Worm (Caenorhabditis elegans) whole organism, mixed stage, embryonic: ENCODE measurements around the gene dsl-7.

Source experiments
- bed-3 ChIP-seq: fragments of 200-800 bp; sonication (Bioruptor generic); optimal IDR thresholded peaks from 3 replicates; lab custom pipeline; 2018; ENCODE audit warnings: mild to moderate bottlenecking, missing genetic modification characterization, moderate library complexity, missing compliant biosample characterization
- blmp-1 ChIP-seq: fragments of 150-350 bp; optimal IDR thresholded peaks from 2 replicates; lab custom pipeline; 2014; ENCODE audit warnings: missing biosample characterization, missing genetic modification characterization
- ceh-39 ChIP-seq: fragments of 150-350 bp; optimal IDR thresholded peaks from 2 replicates; lab custom pipeline; 2014; ENCODE audit warnings: missing biosample characterization, missing genetic modification characterization
- ceh-83 ChIP-seq: fragments of 200-800 bp; sonication (Bioruptor generic); optimal IDR thresholded peaks from 2 replicates; lab custom pipeline; 2018; ENCODE audit warnings: mild to moderate bottlenecking, missing genetic modification characterization, missing compliant biosample characterization
- ces-1 ChIP-seq: fragments of 150-350 bp; optimal IDR thresholded peaks from 2 replicates; lab custom pipeline; 2014; ENCODE audit warnings: missing biosample characterization, missing genetic modification reagents, missing genetic modification characterization
- cnd-1 ChIP-seq: fragments of 200-800 bp; sonication (Bioruptor generic); optimal IDR thresholded peaks from 2 replicates; lab custom pipeline; 2018; ENCODE audit warnings: mild to moderate bottlenecking, missing genetic modification characterization, missing compliant biosample characterization
- drap-1 ChIP-seq: fragments of 200-800 bp; sonication (Bioruptor generic); optimal IDR thresholded peaks from 3 replicates; lab custom pipeline; 2018; ENCODE audit warnings: mild to moderate bottlenecking, missing genetic modification characterization, missing compliant biosample characterization
- elt-3 ChIP-seq: fragments of 150-350 bp; optimal IDR thresholded peaks from 2 replicates; lab custom pipeline; 2014; ENCODE audit warnings: missing biosample characterization, missing genetic modification characterization
- flh-1 ChIP-seq: fragments of 200-800 bp; sonication (Bioruptor generic); optimal IDR thresholded peaks from 2 replicates; lab custom pipeline; 2018; ENCODE audit warnings: mild to moderate bottlenecking, missing genetic modification characterization, moderate library complexity, missing compliant biosample characterization
- hlh-1 ChIP-seq: fragments of 150-350 bp; optimal IDR thresholded peaks from 2 replicates; lab custom pipeline; 2014; ENCODE audit warnings: missing biosample characterization, missing genetic modification reagents, missing genetic modification characterization
- lin-13 ChIP-seq: fragments of 150-350 bp; optimal IDR thresholded peaks from 2 replicates; lab custom pipeline; 2014; ENCODE audit warnings: missing biosample characterization, missing genetic modification characterization
- lin-32 ChIP-seq: fragments of 200-800 bp; sonication (Bioruptor generic); optimal IDR thresholded peaks from 2 replicates; lab custom pipeline; 2018; ENCODE audit warnings: mild to moderate bottlenecking, missing genetic modification characterization, missing compliant biosample characterization
- lsy-2 ChIP-seq: fragments of 150-350 bp; optimal IDR thresholded peaks from 2 replicates; lab custom pipeline; 2014; ENCODE audit warnings: missing biosample characterization, missing genetic modification characterization
- mab-5 ChIP-seq: fragments of 150-350 bp; optimal IDR thresholded peaks from 2 replicates; lab custom pipeline; 2014; ENCODE audit warnings: missing biosample characterization, missing genetic modification characterization
- mls-2 ChIP-seq: sonication (generic microtip); optimal IDR thresholded peaks from 2 replicates; lab custom pipeline; 2016; ENCODE audit warnings: mild to moderate bottlenecking, missing genetic modification characterization, moderate library complexity, missing compliant biosample characterization
- nhr-12 ChIP-seq: fragments of 150-350 bp; optimal IDR thresholded peaks from 2 replicates; lab custom pipeline; 2014; ENCODE audit warnings: missing biosample characterization, missing genetic modification characterization
- nhr-2 ChIP-seq: fragments of 150-350 bp; optimal IDR thresholded peaks from 2 replicates; lab custom pipeline; 2014; ENCODE audit warnings: missing biosample characterization, missing genetic modification characterization
- nhr-237 ChIP-seq: fragments of 150-350 bp; optimal IDR thresholded peaks from 2 replicates; lab custom pipeline; 2014; ENCODE audit warnings: missing biosample characterization, missing genetic modification characterization
- nhr-28 ChIP-seq: fragments of 150-350 bp; optimal IDR thresholded peaks from 2 replicates; lab custom pipeline; 2014; ENCODE audit warnings: missing biosample characterization, missing genetic modification characterization
- pha-4 ChIP-seq: fragments of 150-350 bp; optimal IDR thresholded peaks from 2 replicates; lab custom pipeline; 2018; ENCODE audit warnings: missing biosample characterization, missing genetic modification reagents, missing genetic modification characterization
- sem-2 ChIP-seq: fragments of 200-800 bp; sonication (Bioruptor generic); optimal IDR thresholded peaks from 2 replicates; lab custom pipeline; 2018; ENCODE audit warnings: mild to moderate bottlenecking, missing genetic modification characterization, missing compliant biosample characterization
- sptf-1 ChIP-seq: sonication (generic microtip); optimal IDR thresholded peaks from 2 replicates; lab custom pipeline; 2017; ENCODE audit warnings: mild to moderate bottlenecking, missing genetic modification characterization, moderate library complexity, missing compliant biosample characterization
- tbx-8 ChIP-seq: fragments of 200-800 bp; sonication (Bioruptor generic); optimal IDR thresholded peaks from 2 replicates; lab custom pipeline; 2018; ENCODE audit warnings: mild to moderate bottlenecking, missing genetic modification characterization, moderate library complexity, missing compliant biosample characterization
- unc-120 ChIP-seq: sonication (generic microtip); optimal IDR thresholded peaks from 2 replicates; lab custom pipeline; 2017; ENCODE audit warnings: missing genetic modification characterization, missing compliant biosample characterization; ENCODE audit not compliant: poor library complexity, severe bottlenecking
- unc-39 ChIP-seq: fragments of 150-350 bp; optimal IDR thresholded peaks from 2 replicates; lab custom pipeline; 2014; ENCODE audit warnings: missing biosample characterization, missing genetic modification characterization
- unc-62 ChIP-seq: fragments of 150-350 bp; optimal IDR thresholded peaks from 2 replicates; lab custom pipeline; 2014; ENCODE audit warnings: missing biosample characterization, missing genetic modification reagents, missing genetic modification characterization
- zip-8 ChIP-seq: fragments of 150-350 bp; optimal IDR thresholded peaks from 2 replicates; lab custom pipeline; 2014; ENCODE audit warnings: missing biosample characterization, missing genetic modification characterization
- ztf-11 ChIP-seq: fragments of 150-350 bp; optimal IDR thresholded peaks from 2 replicates; lab custom pipeline; 2014; ENCODE audit warnings: missing biosample characterization, missing genetic modification characterization

dsl-7 gene

DNA sequence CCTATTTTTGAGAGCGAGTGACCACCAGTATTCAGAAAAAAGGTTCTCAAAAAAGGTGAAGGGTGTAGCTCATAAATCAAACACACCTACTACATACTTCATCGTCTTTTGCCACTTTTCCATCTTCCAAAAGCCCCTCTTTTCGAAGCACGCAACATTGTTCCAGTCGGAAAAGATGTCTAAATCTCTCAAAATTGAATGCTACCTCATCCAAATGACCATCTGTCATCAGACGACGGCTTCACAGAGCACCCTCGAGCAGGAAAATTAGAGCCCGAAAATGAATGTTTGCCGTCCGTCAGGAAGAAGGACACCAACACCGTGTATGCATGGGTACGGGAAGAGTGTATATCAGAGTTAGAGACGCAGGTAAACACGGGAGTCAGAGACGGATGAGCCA is 28.6 kb downstream of the dsl-7 start:
- peak; percentile 94 for TF ChIP-seq lin-32 (GFP tag; lab: Kevin White, UChicago)
- TF ChIP-seq cnd-1 (tag; lab: Kevin White, UChicago) = peak; percentile 89
- no peak for TF ChIP-seq mls-2 (tag; lab: Kevin White, UChicago)
- TF ChIP-seq sptf-1 (tag; lab: Kevin White, UChicago) = no peak
- TF ChIP-seq sem-2 (GFP tag; lab: Kevin White, UChicago) = no peak

DNA sequence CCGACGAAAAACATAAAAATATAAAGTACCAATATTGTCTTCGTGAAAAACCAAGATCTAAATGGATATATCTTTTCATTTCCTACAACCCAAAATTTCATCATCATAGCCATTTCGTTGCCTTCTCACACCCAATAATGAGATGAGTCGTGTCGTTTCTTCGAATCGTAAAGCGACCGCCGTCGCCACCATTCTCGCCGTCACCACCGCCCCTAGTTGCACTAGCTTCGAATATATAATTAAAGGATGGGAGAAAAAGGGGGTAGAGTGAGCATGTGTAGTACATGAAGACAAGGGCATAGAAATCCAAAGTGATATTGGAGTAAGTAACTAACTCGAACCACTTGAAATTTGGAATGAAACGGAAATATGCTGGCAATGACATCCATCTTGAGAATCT is 29.3 kb downstream of the dsl-7 start:
- TF ChIP-seq elt-3 (tag; lab: Kevin White, UChicago) (no peak), ces-1 (GFP tag; lab: Kevin White, UChicago) (peak; percentile 91), hlh-1 (no peak), blmp-1 (tag; lab: Kevin White, UChicago) (no peak), lin-13 (tag; lab: Kevin White, UChicago) (no peak), sptf-1 (tag; lab: Kevin White, UChicago) (no peak)

DNA sequence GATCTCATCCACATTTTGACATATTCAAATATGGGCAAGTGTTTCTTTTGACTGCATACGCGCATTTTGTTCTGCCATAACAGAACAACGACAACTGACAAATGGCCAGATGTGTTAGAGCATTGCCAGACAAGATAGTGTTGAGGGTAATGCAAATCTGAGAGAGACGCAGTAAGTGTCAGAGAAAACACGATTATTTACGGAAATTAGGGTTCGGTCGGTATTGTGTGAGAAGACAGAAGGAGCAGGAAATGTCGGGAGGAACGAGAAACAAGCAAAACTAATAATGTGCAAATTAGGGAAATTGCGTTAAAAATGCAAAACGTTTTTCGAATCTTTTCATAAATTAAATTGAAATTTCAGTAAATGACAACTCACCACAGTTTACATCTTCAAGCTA is 31.5 kb downstream of the dsl-7 start:
- TF ChIP-seq nhr-2 (tag; lab: Kevin White, UChicago) = peak; percentile 10
- peak; percentile 64 for TF ChIP-seq cnd-1 (tag; lab: Kevin White, UChicago)
- TF ChIP-seq hlh-1 = peak; percentile 5
- no peak for TF ChIP-seq sem-2 (GFP tag; lab: Kevin White, UChicago)
- TF ChIP-seq ceh-39 (tag; lab: Kevin White, UChicago) = no peak
- no peak for TF ChIP-seq bed-3 (GFP tag; lab: Kevin White, UChicago)
- no peak for TF ChIP-seq unc-39
- no peak for TF ChIP-seq nhr-237 (tag; lab: Kevin White, UChicago)
- no peak for TF ChIP-seq flh-1 (GFP tag; lab: Kevin White, UChicago)
- TF ChIP-seq ztf-11 (tag; lab: Kevin White, UChicago) = no peak
- no peak for TF ChIP-seq ceh-83 (GFP tag; lab: Kevin White, UChicago)
- TF ChIP-seq tbx-8 (GFP tag; lab: Kevin White, UChicago) = no peak
- no peak for TF ChIP-seq sptf-1 (tag; lab: Kevin White, UChicago)
- no peak for TF ChIP-seq unc-120
- no peak for TF ChIP-seq zip-8 (tag; lab: Kevin White, UChicago)
- no peak for TF ChIP-seq lsy-2 (tag; lab: Kevin White, UChicago)
- TF ChIP-seq blmp-1 (tag; lab: Kevin White, UChicago) = no peak
- no peak for TF ChIP-seq nhr-28 (tag; lab: Kevin White, UChicago)
- TF ChIP-seq lin-32 (GFP tag; lab: Kevin White, UChicago) = no peak
- no peak for TF ChIP-seq nhr-12
- TF ChIP-seq mls-2 (tag; lab: Kevin White, UChicago) = no peak
- no peak for TF ChIP-seq pha-4 (tag; lab: Kevin White, UChicago)
- no peak for TF ChIP-seq mab-5
- peak; percentile 45 for TF ChIP-seq unc-62 (GFP tag; lab: Kevin White, UChicago)
- TF ChIP-seq ces-1 (GFP tag; lab: Kevin White, UChicago) = peak; percentile 100
- TF ChIP-seq drap-1 (GFP tag; lab: Kevin White, UChicago) = no peak
- TF ChIP-seq, all 35 proteins: peak for 5

DNA sequence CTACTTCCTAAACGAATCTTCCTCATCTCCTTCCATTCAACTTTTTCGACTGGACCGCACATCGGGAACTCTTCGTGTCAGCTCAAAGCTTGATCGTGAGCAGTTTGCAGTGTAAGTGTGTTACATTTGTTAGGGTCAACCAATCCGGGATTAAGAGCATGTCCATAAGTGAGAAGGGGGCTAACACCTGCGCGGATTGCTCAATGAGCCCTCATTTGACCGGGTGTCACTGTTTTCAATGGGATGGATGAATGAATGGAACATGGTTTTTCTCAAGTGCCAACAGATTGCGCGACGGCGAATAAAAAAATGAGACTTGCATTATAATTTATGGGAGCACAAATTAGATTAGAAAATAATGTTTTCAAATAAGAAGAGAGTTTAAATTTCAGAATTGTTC is 32.3 kb downstream of the dsl-7 start:
- TF ChIP-seq ztf-11 (tag; lab: Kevin White, UChicago) (no peak), nhr-2 (tag; lab: Kevin White, UChicago) (peak; percentile 85), ces-1 (GFP tag; lab: Kevin White, UChicago) (peak; percentile 54)

DNA sequence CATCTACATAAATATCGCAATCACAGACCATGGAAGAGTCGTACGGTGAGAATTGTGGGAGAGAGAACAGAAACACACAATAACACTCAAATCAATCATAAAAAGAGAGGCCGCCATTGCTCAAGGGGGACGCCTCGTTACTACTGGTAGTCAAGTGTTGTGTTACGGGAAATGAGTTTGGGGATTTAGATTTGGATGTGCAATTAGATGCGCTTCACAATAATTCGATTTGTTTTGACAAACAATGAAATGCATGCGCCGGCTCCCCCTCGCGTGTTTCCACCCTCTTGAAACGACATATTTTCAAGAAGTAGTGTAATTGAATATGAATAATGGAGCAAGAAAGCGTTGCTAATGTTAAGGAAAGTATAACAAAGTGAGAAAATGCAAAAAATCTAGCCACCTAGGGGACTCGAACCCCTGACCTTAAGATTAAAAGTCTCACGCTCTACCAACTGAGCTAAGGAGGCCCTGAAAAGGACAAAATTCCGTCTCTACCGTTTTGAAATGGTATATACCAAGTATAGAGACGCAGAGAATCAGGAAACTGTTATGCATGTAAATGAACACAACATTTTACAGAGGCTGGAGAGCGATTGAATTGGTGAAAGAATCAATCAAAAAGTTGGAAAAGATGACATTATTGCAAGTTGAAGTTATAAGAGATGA is 33.8 kb downstream of the dsl-7 start:
- peak; percentile 94 for TF ChIP-seq ces-1 (GFP tag; lab: Kevin White, UChicago)
- TF ChIP-seq drap-1 (GFP tag; lab: Kevin White, UChicago) = no peak
- peak; percentile 78 for TF ChIP-seq zip-8 (tag; lab: Kevin White, UChicago)

DNA sequence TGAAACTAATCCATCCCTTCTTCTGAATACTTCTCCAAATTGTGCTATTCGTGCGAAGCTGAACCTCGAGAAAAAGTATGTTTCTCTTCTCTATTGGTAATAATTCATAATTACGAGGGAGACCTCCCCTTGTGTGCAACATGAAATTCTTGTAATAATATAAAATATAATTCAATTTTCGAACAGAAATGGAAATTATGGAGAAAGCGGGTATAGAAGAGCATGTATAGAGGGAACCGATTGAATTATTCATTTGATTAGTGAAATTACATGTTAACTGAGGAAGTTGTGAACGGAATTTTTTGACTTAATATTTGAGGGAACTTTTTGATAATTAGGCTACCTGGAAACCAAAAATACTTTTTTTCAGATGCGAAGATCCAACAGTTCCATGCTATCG is 35.9 kb downstream of the dsl-7 start:
- TF ChIP-seq ces-1 (GFP tag; lab: Kevin White, UChicago) (peak; percentile 99), nhr-12 (no peak)
- TF ChIP-seq, all 35 proteins: peak for 1
